Worm (Caenorhabditis elegans) whole organism, L3 larva: Measurements from ENCODE around the gene nhr-87.

Experiments used
- ceh-28 ChIP-seq: fragments of 150-350 bp; optimal IDR thresholded peaks from 2 replicates; lab custom pipeline; 2014; ENCODE audit warnings: missing biosample characterization, missing genetic modification reagents, missing genetic modification characterization
- nhr-237 ChIP-seq: fragments of 150-350 bp; optimal IDR thresholded peaks from 2 replicates; lab custom pipeline; 2014; ENCODE audit warnings: missing biosample characterization, missing genetic modification characterization
- skn-1 ChIP-seq: fragments of 150-350 bp; optimal IDR thresholded peaks from 2 replicates; lab custom pipeline; 2014; ENCODE audit warnings: missing biosample characterization, missing genetic modification characterization
- snpc-4 ChIP-seq: fragments of 150-350 bp; optimal IDR thresholded peaks from 2 replicates; lab custom pipeline; 2014; ENCODE audit warnings: missing biosample characterization, missing genetic modification characterization

- TF ChIP-seq snpc-4 (no peak), skn-1 (tag; lab: Kevin White, UChicago) (no peak), ceh-28 (tag; lab: Kevin White, UChicago) (no peak), nhr-237 (tag; lab: Kevin White, UChicago) (no peak)
Measured at ce11 chrIV:1576731-1577130, 47.1 kb upstream of the nhr-87 start, which contains the start of gene Y41D4B.14.
